Worm (Caenorhabditis elegans): ENCODE measurements around the gene C05C9.1.

- no peak for TF ChIP-seq sdz-12 (GFP tag; optimal IDR thresholded peaks at IDR 0.05)
- TF ChIP-seq pqm-1 (tag; optimal IDR thresholded peaks at IDR 0.05), result no peak
- no peak for TF ChIP-seq aha-1 (tag)
- no peak for TF ChIP-seq nhr-76 (tag; optimal IDR thresholded peaks at IDR 0.05)
- TF ChIP-seq pha-4 (GFP tag; IDR thresholded peaks at IDR 0.05), result no peak
- TF ChIP-seq pha-4 (tag; optimal IDR thresholded peaks at IDR 0.05), result no peak
- TF ChIP-seq lin-13 (GFP tag; optimal IDR thresholded peaks at IDR 0.05), result no peak
- TF ChIP-seq ceh-28 (tag; optimal IDR thresholded peaks at IDR 0.05), result no peak
- TF ChIP-seq F26F4.8 (GFP tag; conservative IDR thresholded peaks at IDR 0.05), result no peak
- no peak for TF ChIP-seq nhr-41 (GFP tag; IDR thresholded peaks at IDR 0.05)
- no peak for TF ChIP-seq ztf-11 (tag; optimal IDR thresholded peaks at IDR 0.05)
- TF ChIP-seq ctbp-1 (GFP tag; IDR thresholded peaks at IDR 0.05), result no peak
Measured at ce11 chrX:11193670-11194069, 33.0 kb downstream of the C05C9.1 start.
